Worm (Caenorhabditis elegans) whole organism, late embryonic: Measurements from ENCODE around the gene snr-4.

Experiments
- C08G9.2 ChIP-seq: sonication (generic microtip); optimal IDR thresholded peaks from 2 replicates; lab custom pipeline; 2016; ENCODE audit warnings: mild to moderate bottlenecking, missing genetic modification characterization, moderate library complexity, missing compliant biosample characterization
- T23F11.4 ChIP-seq: fragments of 200-800 bp; sonication (Bioruptor generic); optimal IDR thresholded peaks from 2 replicates; lab custom pipeline; 2018; ENCODE audit warnings: mild to moderate bottlenecking, missing genetic modification characterization, missing compliant biosample characterization
- Y22D7AL.16 ChIP-seq: sonication (generic microtip); optimal IDR thresholded peaks from 2 replicates; lab custom pipeline; 2016; ENCODE audit warnings: missing genetic modification characterization, missing compliant biosample characterization
- ama-1 ChIP-seq: fragments of 150-350 bp; optimal IDR thresholded peaks from 2 replicates; lab custom pipeline; 2014
- ceh-18 ChIP-seq: sonication (generic microtip); optimal IDR thresholded peaks from 2 replicates; lab custom pipeline; 2016; ENCODE audit warnings: missing genetic modification characterization, missing compliant biosample characterization
- ceh-31 ChIP-seq: sonication (generic microtip); optimal IDR thresholded peaks from 2 replicates; lab custom pipeline; 2016; ENCODE audit warnings: missing genetic modification characterization, missing compliant biosample characterization
- ceh-45 ChIP-seq: fragments of 200-800 bp; sonication (Bioruptor generic); IDR thresholded peaks from 2 replicates; pipeline ENCODE4 v1.3.6; 2022; ENCODE audit warnings: missing genetic modification reagents, missing genetic modification characterization, missing compliant biosample characterization
- ceh-48 ChIP-seq: sonication (generic microtip); optimal IDR thresholded peaks from 2 replicates; lab custom pipeline; 2016; ENCODE audit warnings: missing genetic modification characterization, inconsistent platforms, missing compliant biosample characterization
- dmd-4 ChIP-seq: sonication (generic microtip); optimal IDR thresholded peaks from 2 replicates; lab custom pipeline; 2016; ENCODE audit warnings: borderline replicate concordance, missing genetic modification characterization, missing compliant biosample characterization
- elt-2 ChIP-seq: sonication (generic microtip); optimal IDR thresholded peaks from 2 replicates; lab custom pipeline; 2016; ENCODE audit warnings: missing genetic modification reagents, missing genetic modification characterization, missing compliant biosample characterization
- elt-4 ChIP-seq: sonication (generic microtip); optimal IDR thresholded peaks from 2 replicates; lab custom pipeline; 2016; ENCODE audit warnings: missing genetic modification characterization, missing compliant biosample characterization
- eyg-1 ChIP-seq: sonication (generic microtip); optimal IDR thresholded peaks from 2 replicates; lab custom pipeline; 2016; ENCODE audit warnings: missing genotype, missing genetic modification characterization, missing compliant biosample characterization
- fax-1 ChIP-seq: sonication (generic microtip); optimal IDR thresholded peaks from 2 replicates; lab custom pipeline; 2016; ENCODE audit warnings: missing genotype, missing genetic modification characterization, missing compliant biosample characterization
- gmeb-2 ChIP-seq: sonication (generic microtip); optimal IDR thresholded peaks from 2 replicates; lab custom pipeline; 2016; ENCODE audit warnings: missing genetic modification characterization, inconsistent platforms, missing compliant biosample characterization
- hlh-13 ChIP-seq: fragments of 200-800 bp; sonication (Bioruptor generic); optimal IDR thresholded peaks from 2 replicates; lab custom pipeline; 2018; ENCODE audit warnings: mild to moderate bottlenecking, missing genetic modification characterization, missing compliant biosample characterization
- hlh-30 ChIP-seq: sonication (generic microtip); optimal IDR thresholded peaks from 2 replicates; lab custom pipeline; 2017; ENCODE audit warnings: antibody characterized with exemption, missing genetic modification characterization, missing compliant biosample characterization; ENCODE audit not compliant: insufficient read depth
- hlh-6 ChIP-seq: sonication (generic microtip); optimal IDR thresholded peaks from 2 replicates; lab custom pipeline; 2016; ENCODE audit warnings: missing genotype, missing genetic modification characterization, missing compliant biosample characterization
- mec-3 ChIP-seq: sonication (generic microtip); optimal IDR thresholded peaks from 2 replicates; lab custom pipeline; 2016; ENCODE audit warnings: borderline replicate concordance, missing genetic modification characterization, missing compliant biosample characterization
- nfya-1 ChIP-seq: sonication (generic microtip); optimal IDR thresholded peaks from 2 replicates; lab custom pipeline; 2017; ENCODE audit warnings: missing genetic modification characterization, mild to moderate bottlenecking, missing compliant biosample characterization, antibody characterized with exemption, moderate library complexity
- nhr-11 ChIP-seq: fragments of 150-350 bp; optimal IDR thresholded peaks from 2 replicates; lab custom pipeline; 2014; ENCODE audit warnings: missing biosample characterization, missing genetic modification characterization
- pat-9 ChIP-seq: fragments of 200-800 bp; sonication (Bioruptor generic); optimal IDR thresholded peaks from 2 replicates; lab custom pipeline; 2018; ENCODE audit warnings: mild to moderate bottlenecking, missing genetic modification characterization, moderate library complexity, missing compliant biosample characterization
- pha-2 ChIP-seq: sonication (generic microtip); optimal IDR thresholded peaks from 2 replicates; lab custom pipeline; 2017; ENCODE audit warnings: mild to moderate bottlenecking, missing genetic modification characterization, missing compliant biosample characterization
- pha-4 ChIP-seq: fragments of 150-350 bp; optimal IDR thresholded peaks from 2 replicates; lab custom pipeline; 2018; ENCODE audit warnings: missing biosample characterization, missing genetic modification reagents, missing genetic modification characterization
- pros-1 ChIP-seq: fragments of 150-350 bp; optimal IDR thresholded peaks from 2 replicates; lab custom pipeline; 2014; ENCODE audit warnings: missing biosample characterization, missing genetic modification reagents, missing genetic modification characterization
- ref-2 ChIP-seq: sonication (generic microtip); optimal IDR thresholded peaks from 2 replicates; lab custom pipeline; 2016; ENCODE audit warnings: missing genetic modification characterization, missing compliant biosample characterization
- sox-2 ChIP-seq: fragments of 200-800 bp; sonication (Bioruptor generic); IDR thresholded peaks from 2 replicates; pipeline ENCODE4 v1.3.6; 2022; ENCODE audit warnings: missing genetic modification reagents, missing genetic modification characterization, missing compliant biosample characterization
- sox-4 ChIP-seq: sonication (generic microtip); optimal IDR thresholded peaks from 2 replicates; lab custom pipeline; 2017; ENCODE audit warnings: mild to moderate bottlenecking, missing genetic modification characterization, inconsistent platforms, missing compliant biosample characterization
- syd-9 ChIP-seq: sonication (generic microtip); optimal IDR thresholded peaks from 2 replicates; lab custom pipeline; 2016; ENCODE audit warnings: mild to moderate bottlenecking, missing genetic modification characterization, moderate library complexity, missing compliant biosample characterization
- tbx-2 ChIP-seq: sonication (generic microtip); optimal IDR thresholded peaks from 2 replicates; lab custom pipeline; 2016; ENCODE audit warnings: missing genetic modification characterization, missing compliant biosample characterization
- tbx-7 ChIP-seq: sonication (generic microtip); optimal IDR thresholded peaks from 2 replicates; lab custom pipeline; 2016; ENCODE audit warnings: missing genotype, missing genetic modification characterization, missing compliant biosample characterization
- unc-42 ChIP-seq: sonication (generic microtip); optimal IDR thresholded peaks from 2 replicates; lab custom pipeline; 2016; ENCODE audit warnings: missing genotype, missing genetic modification characterization, missing compliant biosample characterization
- unc-55 ChIP-seq: sonication (generic microtip); optimal IDR thresholded peaks from 2 replicates; lab custom pipeline; 2017; ENCODE audit warnings: missing biosample characterization, missing genetic modification reagents, missing genetic modification characterization
- unc-86 ChIP-seq: sonication (generic microtip); optimal IDR thresholded peaks from 2 replicates; lab custom pipeline; 2016; ENCODE audit warnings: missing genetic modification characterization, missing compliant biosample characterization
- zip-5 ChIP-seq: sonication (generic microtip); optimal IDR thresholded peaks from 2 replicates; lab custom pipeline; 2016; ENCODE audit warnings: missing genetic modification characterization, missing compliant biosample characterization
- ztf-16 ChIP-seq: sonication (generic microtip); optimal IDR thresholded peaks from 2 replicates; lab custom pipeline; 2017; ENCODE audit warnings: missing genetic modification characterization, missing compliant biosample characterization

Gene snr-4

DNA sequence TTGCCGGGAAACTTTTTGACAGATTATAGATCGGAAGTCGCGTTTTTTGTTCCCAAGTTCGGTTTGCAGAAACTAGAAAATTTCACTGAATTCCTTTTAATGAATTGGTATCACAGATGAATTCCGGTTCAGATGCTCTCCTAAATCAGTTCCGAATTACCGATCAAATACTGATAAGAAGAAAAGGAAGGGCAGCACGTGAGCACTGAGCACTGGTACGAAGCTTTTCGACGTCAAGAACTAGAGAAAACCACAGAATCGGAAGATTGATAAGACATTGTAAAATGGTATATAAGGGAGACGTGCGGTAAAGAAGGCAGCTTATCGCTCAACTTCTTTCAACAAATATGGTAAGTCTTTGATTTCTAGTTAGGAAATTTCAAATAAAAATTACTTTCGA, 4.3 kb downstream of the snr-4 start, which contains the start of gene cpr-1:
Gene cpr-1, plus strand, starts transcription at position 319 of the 400 bp plus-strand sequence.
- TF ChIP-seq sox-2 (GFP tag; lab: Robert Waterston, UW) (no peak), pha-2 (no peak), fax-1 (tag; lab: Kevin White, UChicago) (no peak)

DNA sequence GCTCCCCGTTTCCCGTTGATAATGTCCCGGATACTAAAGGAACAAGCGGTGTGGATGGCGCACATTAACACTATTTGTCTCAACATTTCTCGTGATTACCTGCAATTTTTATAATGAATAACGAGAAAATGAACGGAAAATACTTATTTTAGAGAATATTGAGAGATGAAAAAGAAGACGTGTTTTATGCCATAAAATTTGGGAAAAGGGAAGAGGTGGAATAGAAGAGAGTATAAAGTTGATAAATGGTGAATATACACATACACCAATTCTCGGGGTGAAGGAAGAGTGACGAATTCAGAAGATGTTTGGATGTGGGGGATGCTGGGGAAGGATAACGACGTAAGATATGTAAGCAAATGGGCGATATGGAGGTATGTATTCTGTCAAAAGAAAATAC, 14.8 kb downstream of the snr-4 start, which contains the start of gene F58H1.7:
Gene F58H1.7, minus strand, starts transcription at position 101 of the 400 bp plus-strand sequence.
- TF ChIP-seq ceh-48: no peak
- TF ChIP-seq elt-2 (tag; lab: Kevin White, UChicago): no peak
- no peak for TF ChIP-seq nfya-1 (tag; lab: Kevin White, UChicago)
- TF ChIP-seq ref-2 (tag; lab: Kevin White, UChicago): no peak
- TF ChIP-seq tbx-2 (tag; lab: Kevin White, UChicago): no peak
- no peak for TF ChIP-seq ceh-18 (tag; lab: Kevin White, UChicago)
- TF ChIP-seq sox-4: no peak
- no peak for TF ChIP-seq eyg-1
- no peak for TF ChIP-seq pha-2
- TF ChIP-seq hlh-13 (GFP tag; lab: Kevin White, UChicago): no peak
- TF ChIP-seq unc-86 (tag; lab: Kevin White, UChicago): no peak

DNA sequence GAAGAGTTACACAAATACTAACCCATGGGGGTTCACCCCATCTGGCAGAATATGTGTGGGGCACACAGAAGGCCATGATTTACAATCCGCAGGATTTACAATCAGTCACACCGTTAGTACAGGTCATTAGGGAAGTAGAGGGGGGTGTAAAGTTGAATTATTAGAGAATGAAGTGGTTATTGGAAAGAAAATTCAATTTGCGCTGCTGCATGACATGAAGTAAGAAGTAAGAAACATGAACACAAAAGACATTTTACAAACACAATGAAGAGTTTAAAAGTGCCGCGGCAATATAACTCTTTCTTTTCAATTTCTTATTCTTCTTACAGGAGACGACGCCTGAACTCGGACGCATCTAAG, 18.7 kb downstream of the snr-4 start:
- TF ChIP-seq syd-9 (tag; lab: Kevin White, UChicago) (no peak), unc-42 (tag; lab: Kevin White, UChicago) (peak; percentile 63)

DNA sequence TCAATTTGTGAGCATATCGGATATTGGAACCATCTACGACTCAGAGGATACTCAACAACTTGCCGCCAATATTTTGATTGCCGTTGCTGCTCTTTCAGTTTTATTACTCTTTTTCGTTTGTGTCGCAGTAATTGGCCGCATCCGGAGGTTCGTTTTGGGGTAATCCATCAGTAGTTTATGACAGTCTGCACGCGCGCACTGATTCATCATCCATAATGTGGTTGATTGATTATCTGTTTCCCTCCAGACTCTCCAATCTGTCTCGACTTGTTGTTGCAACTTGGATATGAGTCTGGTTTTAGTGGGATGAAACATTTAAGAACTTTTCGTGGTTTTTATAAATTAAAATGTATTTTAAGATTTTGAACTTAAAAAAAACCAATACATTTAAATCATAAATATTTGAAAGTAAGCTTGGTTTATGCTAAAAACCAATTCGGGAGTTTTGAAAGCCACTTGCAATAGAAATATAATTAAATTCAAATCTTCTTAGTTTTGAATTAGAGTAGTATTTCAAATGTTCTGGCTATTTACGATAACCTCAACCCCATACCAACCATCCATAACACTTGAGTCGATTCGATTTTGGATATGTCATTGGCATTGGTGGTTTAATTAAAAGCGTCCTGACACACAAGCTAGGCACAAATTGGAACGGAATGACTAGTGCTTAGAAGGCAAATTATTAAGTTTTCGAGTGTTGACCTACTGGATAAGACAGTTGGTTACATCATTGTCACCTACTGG, 19.3 kb downstream of the snr-4 start:
- TF ChIP-seq ama-1 (no peak), unc-55 (GFP tag; lab: Kevin White, UChicago) (peak; percentile 68), hlh-30 (tag; lab: Kevin White, UChicago) (no peak), nhr-11 (tag; lab: Kevin White, UChicago) (no peak)

DNA sequence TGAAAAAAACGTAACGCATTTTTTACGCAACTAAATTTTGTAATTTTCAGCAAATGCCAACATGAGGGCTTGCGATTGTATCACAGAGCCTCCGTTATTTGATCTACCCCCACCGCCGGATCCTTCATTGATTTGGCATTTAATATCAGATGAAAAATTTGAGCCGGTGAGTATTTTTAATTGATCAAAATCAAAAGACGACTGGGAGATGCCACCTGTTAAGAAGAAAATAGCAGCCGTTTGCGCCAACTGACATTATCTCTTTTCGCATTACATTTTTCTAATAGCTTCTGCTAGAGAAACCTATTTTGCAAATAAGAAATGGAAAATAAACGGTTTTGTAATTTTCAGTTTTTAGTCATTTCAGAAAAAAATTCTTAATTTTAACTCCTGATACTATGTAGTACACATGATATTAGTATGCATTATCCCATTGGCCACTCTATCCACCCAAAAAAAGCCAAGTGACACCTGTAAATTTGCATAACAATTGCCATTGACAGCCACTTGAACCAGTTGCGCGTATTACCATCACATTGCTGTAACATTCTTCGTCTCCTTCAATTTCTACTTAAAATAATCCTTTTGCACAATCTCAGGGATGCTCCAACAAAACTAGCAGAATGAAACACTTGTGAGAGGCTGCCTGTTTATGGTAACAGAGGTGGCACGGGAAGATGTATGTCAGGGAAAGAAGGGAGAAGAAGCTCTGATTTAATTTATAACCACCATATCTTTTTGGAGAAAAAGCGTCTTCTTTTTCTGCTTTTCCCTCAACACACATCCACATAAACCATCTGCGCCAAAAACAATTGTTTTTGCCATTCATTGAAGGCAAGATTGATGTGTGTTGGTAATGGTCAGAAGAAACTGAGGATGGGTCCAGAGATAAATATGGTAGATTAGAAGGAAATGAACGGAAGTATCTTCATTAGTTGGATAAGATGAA, 20.9 kb downstream of the snr-4 start, which contains the start of gene F58H1.5:
Gene F58H1.5, plus strand, starts transcription at position 51 of the 949 bp plus-strand sequence.
- TF ChIP-seq ceh-45 (GFP tag; lab: Robert Waterston, UW) (no peak), unc-42 (tag; lab: Kevin White, UChicago) (peak; percentile 87)

DNA sequence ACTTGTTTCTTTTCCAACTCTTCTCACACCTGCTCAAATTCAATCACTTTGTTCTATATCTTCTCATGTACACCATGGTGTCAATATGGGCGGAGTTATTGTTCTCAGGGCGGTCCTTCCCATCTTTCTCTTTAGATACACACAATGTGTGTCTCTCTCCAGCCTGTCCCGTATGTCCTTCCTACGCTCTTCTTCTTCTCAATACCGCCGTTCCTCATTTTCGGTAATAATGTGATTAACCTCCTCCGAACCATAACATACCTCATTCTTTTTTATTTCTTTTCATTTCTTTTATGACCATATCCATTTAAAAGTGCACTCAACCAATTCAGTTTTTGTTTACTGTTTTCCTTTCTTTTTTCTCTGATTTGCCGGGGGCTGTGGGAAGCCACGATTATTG, 23.9 kb downstream of the snr-4 start:
- no peak for TF ChIP-seq unc-86 (tag; lab: Kevin White, UChicago)
- no peak for TF ChIP-seq pros-1 (tag; lab: Kevin White, UChicago)
- TF ChIP-seq sox-4: no peak
- no peak for TF ChIP-seq tbx-7 (tag; lab: Kevin White, UChicago)
- TF ChIP-seq Y22D7AL.16 (tag; lab: Kevin White, UChicago): no peak
- TF ChIP-seq hlh-6 (tag; lab: Kevin White, UChicago): no peak
- TF ChIP-seq gmeb-2: no peak
- no peak for TF ChIP-seq dmd-4
- TF ChIP-seq ceh-31: peak; percentile 2
- TF ChIP-seq ama-1: peak; percentile 17
- no peak for TF ChIP-seq elt-4
- peak; percentile 69 for TF ChIP-seq unc-42 (tag; lab: Kevin White, UChicago)
- TF ChIP-seq pat-9 (tag; lab: Kevin White, UChicago): no peak
- TF ChIP-seq zip-5 (tag; lab: Kevin White, UChicago): no peak
- TF ChIP-seq pha-2: no peak
- no peak for TF ChIP-seq ztf-16 (tag; lab: Kevin White, UChicago)
- no peak for TF ChIP-seq T23F11.4 (GFP tag; lab: Kevin White, UChicago)
- TF ChIP-seq C08G9.2 (tag; lab: Kevin White, UChicago): no peak
- no peak for TF ChIP-seq pha-4 (tag; lab: Kevin White, UChicago)
- TF ChIP-seq ref-2 (tag; lab: Kevin White, UChicago): no peak
- no peak for TF ChIP-seq mec-3 (tag; lab: Kevin White, UChicago)
